Fruit fly (Drosophila melanogaster) whole organism, embryonic: ENCODE data around the gene CG43131.

ENCODE experiments used
- Aef1 ChIP-seq: fragments of 200-800 bp; sonication (Bioruptor generic); IDR thresholded peaks from 3 replicates; pipeline ENCODE4 v1.3.6; 2022; ENCODE audit warnings: missing biosample characterization, missing genetic modification characterization
- B-H1 ChIP-seq: fragments of 200-800 bp; sonication (Bioruptor generic); IDR thresholded peaks from 3 replicates; pipeline ENCODE4 v1.3.6; 2022; ENCODE audit warnings: missing biosample characterization, missing genetic modification characterization
- CG11560 ChIP-seq: fragments of 200-800 bp; sonication (Bioruptor generic); IDR thresholded peaks from 3 replicates; pipeline ENCODE4 v1.3.6; 2022; ENCODE audit warnings: missing biosample characterization, missing genetic modification characterization
- CG14014 ChIP-seq: fragments of 200-800 bp; sonication (Bioruptor generic); IDR thresholded peaks from 2 replicates; pipeline ENCODE4 v1.3.6; 2022; ENCODE audit warnings: missing biosample characterization, missing genetic modification characterization
- CG15073 ChIP-seq: fragments of 200-800 bp; sonication (Bioruptor generic); optimal IDR thresholded peaks from 2 replicates; lab custom pipeline; 2016; ENCODE audit warnings: missing biosample characterization, missing genetic modification characterization
- CG15269 ChIP-seq: fragments of 200-800 bp; sonication (Bioruptor generic); optimal IDR thresholded peaks from 2 replicates; lab custom pipeline; 2018; ENCODE audit warnings: missing biosample characterization, mild to moderate bottlenecking, missing genetic modification characterization, moderate library complexity
- CG16863 ChIP-seq: fragments of 200-800 bp; sonication (Bioruptor generic); optimal IDR thresholded peaks from 3 replicates; lab custom pipeline; 2016; ENCODE audit warnings: missing biosample characterization, missing genetic modification characterization
- CG17361 ChIP-seq: fragments of 200-800 bp; sonication (Bioruptor generic); IDR thresholded peaks from 3 replicates; pipeline ENCODE4 v1.3.6; 2022; ENCODE audit warnings: missing biosample characterization, missing genetic modification characterization
- CG2889 ChIP-seq: fragments of 200-800 bp; sonication (Bioruptor generic); IDR thresholded peaks from 3 replicates; pipeline ENCODE4 v1.3.6; 2022; ENCODE audit warnings: missing biosample characterization, missing genetic modification characterization
- CG30431 ChIP-seq: fragments of 200-800 bp; sonication (Bioruptor generic); optimal IDR thresholded peaks from 2 replicates; lab custom pipeline; 2017; ENCODE audit warnings: missing biosample characterization, missing genetic modification characterization
- CG32767 ChIP-seq: fragments of 200-800 bp; sonication (Bioruptor generic); IDR thresholded peaks from 2 replicates; pipeline ENCODE4 v1.3.6; 2022; ENCODE audit warnings: missing biosample characterization, missing genetic modification characterization
- CG33557 ChIP-seq: fragments of 200-800 bp; sonication (Bioruptor generic); optimal IDR thresholded peaks from 2 replicates; lab custom pipeline; 2019; ENCODE audit warnings: missing biosample characterization, mild to moderate bottlenecking, missing genetic modification characterization, moderate library complexity
- CG3407 ChIP-seq: fragments of 200-800 bp; sonication (Bioruptor generic); optimal IDR thresholded peaks from 2 replicates; lab custom pipeline; 2018; ENCODE audit warnings: missing biosample characterization, mild to moderate bottlenecking, missing genetic modification characterization
- CG3995 ChIP-seq: fragments of 200-800 bp; sonication (Bioruptor generic); optimal IDR thresholded peaks from 3 replicates; lab custom pipeline; 2016; ENCODE audit warnings: missing biosample characterization, missing genetic modification characterization
- CG4360 ChIP-seq: fragments of 200-800 bp; sonication (Bioruptor generic); IDR thresholded peaks from 2 replicates; pipeline ENCODE4 v1.3.6; 2022; ENCODE audit warnings: missing biosample characterization, missing genetic modification characterization
- CG43689 ChIP-seq: fragments of 200-800 bp; sonication (Bioruptor generic); IDR thresholded peaks from 2 replicates; pipeline ENCODE4 v1.3.6; 2022; ENCODE audit warnings: missing biosample characterization, missing genetic modification characterization
- CG4404 ChIP-seq: fragments of 200-800 bp; sonication (Bioruptor generic); IDR thresholded peaks from 2 replicates; pipeline ENCODE4 v1.3.6; 2022; ENCODE audit warnings: missing biosample characterization, missing genetic modification characterization
- CG7372 ChIP-seq: fragments of 200-800 bp; sonication (Bioruptor generic); IDR thresholded peaks from 2 replicates; pipeline ENCODE4 v1.3.6; 2022; ENCODE audit warnings: missing biosample characterization, missing genetic modification characterization
- CG7987 ChIP-seq: fragments of 200-800 bp; sonication (Bioruptor generic); optimal IDR thresholded peaks from 2 replicates; lab custom pipeline; 2018; ENCODE audit warnings: missing biosample characterization, mild to moderate bottlenecking, missing genetic modification characterization, moderate library complexity
- CG9215 ChIP-seq: fragments of 200-800 bp; sonication (Bioruptor generic); IDR thresholded peaks from 2 replicates; pipeline ENCODE4 v1.3.6; 2022; ENCODE audit warnings: missing biosample characterization, missing genetic modification characterization
- CkIIα-i1 ChIP-seq: fragments of 200-800 bp; sonication (Bioruptor generic); IDR thresholded peaks from 2 replicates; pipeline ENCODE4 v1.3.6; 2022; ENCODE audit warnings: missing biosample characterization, missing genetic modification characterization
- Deaf1 ChIP-seq: fragments of 200-800 bp; optimal IDR thresholded peaks from 3 replicates; lab custom pipeline; 2019; ENCODE audit warnings: missing biosample characterization, mild to moderate bottlenecking, missing genetic modification characterization, moderate library complexity
- Doc2 ChIP-seq: fragments of 200-800 bp; sonication (Bioruptor generic); IDR thresholded peaks from 2 replicates; pipeline ENCODE4 v1.3.6; 2022; ENCODE audit warnings: missing biosample characterization, missing genetic modification characterization
- Doc3 ChIP-seq: fragments of 200-800 bp; sonication (Bioruptor generic); IDR thresholded peaks from 3 replicates; pipeline ENCODE4 v1.3.6; 2022; ENCODE audit warnings: missing biosample characterization, missing genetic modification characterization; ENCODE audit not compliant: partially characterized antibody
- Fer1 ChIP-seq: fragments of 200-800 bp; sonication (Bioruptor generic); optimal IDR thresholded peaks from 2 replicates; lab custom pipeline; 2017; ENCODE audit warnings: missing biosample characterization, mild to moderate bottlenecking, missing genetic modification characterization
- Hr39 ChIP-seq: fragments of >200 bp; optimal IDR thresholded peaks from 2 replicates; lab custom pipeline; 2017
- Hr51 ChIP-seq, 2 experiments: fragments of 200-800 bp; sonication (Bioruptor generic); optimal IDR thresholded peaks; 2 replicates in 1 of 2; 3 replicates in 1 of 2; lab custom pipeline; 2016 to 2018; ENCODE audit warnings: missing biosample characterization in 2 of 2, missing genetic modification characterization in 2 of 2, mild to moderate bottlenecking in 1 of 2, moderate library complexity in 1 of 2
- Hsf ChIP-seq: fragments of 200-800 bp; sonication (Bioruptor generic); optimal IDR thresholded peaks from 3 replicates; lab custom pipeline; 2016; ENCODE audit warnings: missing biosample characterization, missing genetic modification characterization
- TFAM ChIP-seq: fragments of 200-800 bp; sonication (Bioruptor generic); optimal IDR thresholded peaks from 2 replicates; lab custom pipeline; 2017; ENCODE audit warnings: missing biosample characterization, missing genetic modification characterization, inconsistent platforms
- Usf ChIP-seq: fragments of 200-800 bp; sonication (Bioruptor generic); optimal IDR thresholded peaks from 2 replicates; lab custom pipeline; 2017; ENCODE audit warnings: missing genotype, missing biosample characterization, missing genetic modification characterization
- ase ChIP-seq: fragments of 200-800 bp; sonication (Bioruptor generic); IDR thresholded peaks from 3 replicates; pipeline ENCODE4 v1.3.6; 2022; ENCODE audit warnings: missing biosample characterization, missing genetic modification characterization
- bsh ChIP-seq, 2 experiments: fragments of 200-800 bp; sonication (Bioruptor generic); optimal IDR thresholded peaks; 2 replicates each; lab custom pipeline; 2017 to 2018; ENCODE audit warnings: mild to moderate bottlenecking in 2 of 2, missing biosample characterization in 2 of 2, missing genetic modification characterization in 2 of 2, moderate library complexity in 1 of 2
- cas ChIP-seq: fragments of 200-800 bp; sonication (Bioruptor generic); IDR thresholded peaks from 2 replicates; pipeline ENCODE4 v1.3.6; 2022; ENCODE audit warnings: missing biosample characterization, missing genetic modification characterization
- da ChIP-seq: fragments of 200-800 bp; sonication (Bioruptor generic); optimal IDR thresholded peaks from 2 replicates; lab custom pipeline; 2016; ENCODE audit warnings: missing biosample characterization, missing genetic modification characterization
- dpn ChIP-seq, 2 experiments: fragments of 200-800 bp; sonication (Bioruptor generic); optimal IDR thresholded peaks; 3 replicates each; lab custom pipeline; 2016; ENCODE audit warnings: missing biosample characterization in 2 of 2, missing genetic modification characterization in 2 of 2
- gce ChIP-seq: fragments of 200-800 bp; sonication (Bioruptor generic); IDR thresholded peaks from 3 replicates; pipeline ENCODE4 v1.3.6; 2022; ENCODE audit warnings: missing biosample characterization, missing genetic modification characterization
- gcm2 ChIP-seq: fragments of 200-800 bp; sonication (Bioruptor generic); optimal IDR thresholded peaks from 2 replicates; lab custom pipeline; 2016; ENCODE audit warnings: missing biosample characterization, missing genetic modification characterization
- hkb ChIP-seq, 2 experiments: fragments of 200-800 bp in 1 of 2; fragments of >200 bp in 1 of 2; sonication (Bioruptor generic) in 1 of 2; IDR thresholded peaks in 1 of 2; optimal IDR thresholded peaks in 1 of 2; 2 replicates each; pipeline versions ENCODE4 v1.3.6 to Lab custom; 2017 to 2022; ENCODE audit warnings: missing biosample characterization in 1 of 2, missing genetic modification characterization in 1 of 2
- knrl ChIP-seq: fragments of 200-800 bp; sonication (Bioruptor generic); IDR thresholded peaks from 3 replicates; pipeline ENCODE4 v1.3.6; 2022; ENCODE audit warnings: missing biosample characterization, missing genetic modification characterization; ENCODE audit not compliant: partially characterized antibody
- maf-S ChIP-seq: fragments of 200-800 bp; sonication (Bioruptor generic); optimal IDR thresholded peaks from 2 replicates; lab custom pipeline; 2016; ENCODE audit warnings: missing biosample characterization, missing genetic modification characterization
- mam ChIP-seq: fragments of 200-800 bp; sonication (Bioruptor generic); optimal IDR thresholded peaks from 3 replicates; lab custom pipeline; 2016; ENCODE audit warnings: missing biosample characterization, missing genetic modification characterization
- sima ChIP-seq: fragments of 200-800 bp; sonication (Bioruptor generic); optimal IDR thresholded peaks from 2 replicates; lab custom pipeline; 2016; ENCODE audit warnings: missing biosample characterization, missing genetic modification characterization
- slp2 ChIP-seq: fragments of 200-800 bp; sonication (Bioruptor generic); optimal IDR thresholded peaks from 2 replicates; lab custom pipeline; 2016; ENCODE audit warnings: missing biosample characterization, missing genetic modification characterization
- sob ChIP-seq: fragments of 200-800 bp; sonication (Bioruptor generic); IDR thresholded peaks from 2 replicates; pipeline ENCODE4 v1.3.6; 2022; ENCODE audit warnings: missing biosample characterization, missing genetic modification characterization
- twi ChIP-seq: fragments of 200-800 bp; optimal IDR thresholded peaks from 2 replicates; lab custom pipeline; 2019; ENCODE audit warnings: missing biosample characterization, mild to moderate bottlenecking, missing genetic modification characterization, moderate library complexity

Gene CG43131

DNA sequence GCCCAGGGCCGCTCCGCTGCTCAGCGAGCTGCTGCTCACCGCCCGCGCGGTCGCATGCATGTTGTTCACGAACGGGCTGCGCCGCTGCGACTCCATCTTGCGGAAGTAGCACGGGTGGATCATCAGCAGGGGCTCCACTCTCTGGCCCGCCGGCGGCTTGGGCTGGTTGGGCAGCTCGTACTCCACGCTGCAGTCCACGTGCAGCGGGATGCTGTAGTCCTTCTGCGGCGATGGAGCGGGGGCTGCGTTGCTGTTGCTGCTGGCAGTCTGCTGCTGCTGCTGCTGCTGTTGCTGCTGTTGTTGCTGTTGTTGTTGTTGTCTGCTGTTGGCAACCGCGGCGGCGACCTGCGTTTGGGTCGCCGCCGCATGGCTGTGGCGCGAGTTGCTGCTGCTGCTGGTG, 23.6 kb downstream of the CG43131 start (continued):
- peak; percentile 68; the same call in 1 of the 2 replicates for TF ChIP-seq CG4360
- TF ChIP-seq CG7987 (GFP tag; lab: Kevin White, UChicago), result no peak
- TF ChIP-seq CG32767 (GFP tag; lab: Robert Waterston, UW), result no peak
- no peak for TF ChIP-seq Hr51 (GFP tag; optimal IDR thresholded peaks at IDR 0.05; lab: Kevin White, UChicago)
- no peak for TF ChIP-seq Hsf (GFP tag; lab: Kevin White, UChicago)
- TF ChIP-seq twi (tag; lab: Kevin White, UChicago), result no peak
- TF ChIP-seq CG3995 (GFP tag; lab: Kevin White, UChicago), result no peak
- TF ChIP-seq Fer1 (GFP tag; lab: Kevin White, UChicago), result no peak
- TF ChIP-seq TFAM (GFP tag; lab: Kevin White, UChicago), result no peak
- TF ChIP-seq CG15269, result no peak
- no peak for TF ChIP-seq cas
- no peak for TF ChIP-seq CG15073 (GFP tag; lab: Kevin White, UChicago)
- TF ChIP-seq slp2, result no peak
- no peak for TF ChIP-seq CG7372 (GFP tag; lab: Robert Waterston, UW)
- TF ChIP-seq CG33557 (GFP tag; lab: Kevin White, UChicago), result no peak
- no peak for TF ChIP-seq Doc3 (GFP tag; lab: Robert Waterston, UW)
- no peak for TF ChIP-seq CG3407 (GFP tag; lab: Kevin White, UChicago)
- no peak for TF ChIP-seq maf-S (GFP tag; lab: Kevin White, UChicago)
- no peak for TF ChIP-seq CG11560 (tag; lab: Robert Waterston, UW)
- no peak for TF ChIP-seq CG2889 (GFP tag; lab: Robert Waterston, UW)
- TF ChIP-seq CG14014, result no peak
- no peak for TF ChIP-seq mam
- TF ChIP-seq Usf (GFP tag; lab: Kevin White, UChicago), result no peak
- no peak for TF ChIP-seq Aef1 (GFP tag; lab: Robert Waterston, UW)
- no peak for TF ChIP-seq CG16863 (GFP tag; lab: Kevin White, UChicago)
- peak; percentile 3 for TF ChIP-seq Hr39 (lab: Kevin White, UChicago)
- TF ChIP-seq CG43689, result no peak
- TF ChIP-seq dpn (GFP tag; optimal IDR thresholded peaks at IDR 0.05; lab: Kevin White, UChicago), result peak in 1 of 2 experiments; percentile 26
- TF ChIP-seq da (GFP tag; lab: Kevin White, UChicago), result no peak
- TF ChIP-seq CG30431 (GFP tag; lab: Kevin White, UChicago), result no peak
- TF ChIP-seq knrl, result no peak
- TF ChIP-seq sima (GFP tag; lab: Kevin White, UChicago), result no peak
- no peak for TF ChIP-seq gce (GFP tag; lab: Robert Waterston, UW)
- TF ChIP-seq sob (GFP tag; lab: Robert Waterston, UW), result no peak
- TF ChIP-seq ase (GFP tag; lab: Robert Waterston, UW), result no peak
- no peak for TF ChIP-seq B-H1 (GFP tag; lab: Robert Waterston, UW)
- no peak for TF ChIP-seq Doc2 (GFP tag; lab: Robert Waterston, UW)
- no peak for TF ChIP-seq Deaf1 (tag; lab: Kevin White, UChicago)
- TF ChIP-seq bsh (GFP tag; optimal IDR thresholded peaks at IDR 0.05; lab: Kevin White, UChicago), result no peak
- no peak for TF ChIP-seq CG9215
- TF ChIP-seq CkIIα-i1 (GFP tag; lab: Robert Waterston, UW), result no peak
- no peak for TF ChIP-seq CG17361 (GFP tag; lab: Robert Waterston, UW)
- TF ChIP-seq gcm2 (GFP tag; lab: Kevin White, UChicago), result no peak
- no peak for TF ChIP-seq hkb (optimal IDR thresholded peaks at IDR 0.05; lab: Kevin White, UChicago)
- no peak for TF ChIP-seq hkb (GFP tag; IDR thresholded peaks at IDR 0.05; lab: Robert Waterston, UW)
- peak; percentile 13; the same call in 1 of the 2 replicates for TF ChIP-seq CG4404 (GFP tag; lab: Robert Waterston, UW)
